Worm (Caenorhabditis elegans) whole organism, L3 larva: ENCODE data around the gene ZK1236.5.

Experiments
- R02D3.7 ChIP-seq: fragments of 150-350 bp; optimal IDR thresholded peaks from 2 replicates; lab custom pipeline; 2014; ENCODE audit warnings: missing biosample characterization, missing genetic modification characterization
- ZK546.5 ChIP-seq: sonication (generic microtip); optimal IDR thresholded peaks from 2 replicates; lab custom pipeline; 2017; ENCODE audit warnings: missing biosample characterization, missing genetic modification characterization
- aly-2 ChIP-seq: fragments of 150-350 bp; optimal IDR thresholded peaks from 2 replicates; lab custom pipeline; 2014; ENCODE audit warnings: missing biosample characterization, missing genetic modification characterization
- ama-1 ChIP-seq: fragments of 150-350 bp; optimal IDR thresholded peaks from 2 replicates; lab custom pipeline; 2018
- ceh-16 ChIP-seq: sonication (generic microtip); optimal IDR thresholded peaks from 2 replicates; lab custom pipeline; 2017; ENCODE audit warnings: missing biosample characterization, missing genetic modification characterization
- ceh-28 ChIP-seq: fragments of 150-350 bp; optimal IDR thresholded peaks from 2 replicates; lab custom pipeline; 2014; ENCODE audit warnings: missing biosample characterization, missing genetic modification reagents, missing genetic modification characterization
- ceh-82 ChIP-seq: fragments of 150-350 bp; optimal IDR thresholded peaks from 2 replicates; lab custom pipeline; 2014; ENCODE audit warnings: missing biosample characterization, missing genetic modification characterization
- ceh-9 ChIP-seq: sonication (generic microtip); optimal IDR thresholded peaks from 2 replicates; lab custom pipeline; 2018; ENCODE audit warnings: missing biosample characterization, missing genetic modification characterization
- egl-27 ChIP-seq: sonication (generic microtip); optimal IDR thresholded peaks from 4 replicates; lab custom pipeline; 2017; ENCODE audit warnings: missing biosample characterization, missing genetic modification reagents, missing genetic modification characterization
- egl-5 ChIP-seq: fragments of 150-350 bp; optimal IDR thresholded peaks from 2 replicates; lab custom pipeline; 2017; ENCODE audit warnings: missing biosample characterization, missing genetic modification reagents, missing genetic modification characterization, inconsistent platforms
- elt-1 ChIP-seq: fragments of 150-350 bp; optimal IDR thresholded peaks from 2 replicates; lab custom pipeline; 2014; ENCODE audit warnings: missing biosample characterization, missing genetic modification characterization
- elt-2 ChIP-seq: sonication (generic microtip); optimal IDR thresholded peaks from 2 replicates; lab custom pipeline; 2016; ENCODE audit warnings: missing genetic modification reagents, mild to moderate bottlenecking, missing genetic modification characterization, missing compliant biosample characterization
- elt-3 ChIP-seq, 3 experiments: fragments of 150-350 bp in 1 of 3; sonication (generic microtip) in 2 of 3; optimal IDR thresholded peaks; 2 replicates in 2 of 3; 4 replicates in 1 of 3; lab custom pipeline; 2014 to 2017; ENCODE audit warnings: missing biosample characterization in 3 of 3, missing genetic modification characterization in 3 of 3
- fkh-10 ChIP-seq: sonication (generic microtip); optimal IDR thresholded peaks from 2 replicates; lab custom pipeline; 2017; ENCODE audit warnings: missing biosample characterization, missing genetic modification reagents, missing genetic modification characterization
- fkh-2 ChIP-seq: fragments of 150-350 bp; optimal IDR thresholded peaks from 2 replicates; lab custom pipeline; 2014; ENCODE audit warnings: missing biosample characterization, missing genetic modification reagents, missing genetic modification characterization
- fos-1 ChIP-seq: fragments of 150-350 bp; optimal IDR thresholded peaks from 2 replicates; lab custom pipeline; 2014; ENCODE audit warnings: missing biosample characterization, missing genetic modification characterization
- hmg-11 ChIP-seq: sonication (generic microtip); optimal IDR thresholded peaks from 2 replicates; lab custom pipeline; 2016; ENCODE audit warnings: missing genetic modification characterization, missing compliant biosample characterization
- jun-1 ChIP-seq: fragments of 150-350 bp; optimal IDR thresholded peaks from 2 replicates; lab custom pipeline; 2014; ENCODE audit warnings: missing biosample characterization, missing genetic modification reagents, missing genetic modification characterization
- lin-15B ChIP-seq: fragments of 150-350 bp; optimal IDR thresholded peaks from 2 replicates; lab custom pipeline; 2014; ENCODE audit warnings: missing biosample characterization, missing genetic modification characterization
- lin-39 ChIP-seq: fragments of 150-350 bp; optimal IDR thresholded peaks from 2 replicates; lab custom pipeline; 2018; ENCODE audit warnings: missing biosample characterization, missing genetic modification reagents, missing genetic modification characterization
- lsy-12 ChIP-seq: sonication (generic microtip); optimal IDR thresholded peaks from 2 replicates; lab custom pipeline; 2016; ENCODE audit warnings: mild to moderate bottlenecking, missing genetic modification characterization, missing compliant biosample characterization
- mdl-1 ChIP-seq: fragments of 150-350 bp; optimal IDR thresholded peaks from 2 replicates; lab custom pipeline; 2014; ENCODE audit warnings: missing biosample characterization, missing genetic modification characterization
- mml-1 ChIP-seq: fragments of 150-350 bp; sonication (generic microtip); optimal IDR thresholded peaks from 3 replicates; lab custom pipeline; 2014; ENCODE audit warnings: missing biosample characterization, missing genetic modification characterization
- nfya-1 ChIP-seq: sonication (generic microtip); optimal IDR thresholded peaks from 2 replicates; lab custom pipeline; 2017; ENCODE audit warnings: missing genetic modification characterization, mild to moderate bottlenecking, missing compliant biosample characterization, antibody characterized with exemption, moderate library complexity; ENCODE audit not compliant: insufficient read depth
- nhr-11 ChIP-seq: fragments of 150-350 bp; optimal IDR thresholded peaks from 2 replicates; lab custom pipeline; 2014; ENCODE audit warnings: missing biosample characterization, missing genetic modification characterization
- nhr-12 ChIP-seq: fragments of 150-350 bp; optimal IDR thresholded peaks from 2 replicates; lab custom pipeline; 2014; ENCODE audit warnings: missing biosample characterization, missing genetic modification characterization
- nhr-237 ChIP-seq: fragments of 150-350 bp; optimal IDR thresholded peaks from 2 replicates; lab custom pipeline; 2014; ENCODE audit warnings: missing biosample characterization, missing genetic modification characterization
- nhr-25 ChIP-seq: sonication (generic microtip); optimal IDR thresholded peaks from 2 replicates; lab custom pipeline; 2017; ENCODE audit warnings: missing biosample characterization, missing genetic modification characterization
- nhr-28 ChIP-seq: fragments of 150-350 bp; optimal IDR thresholded peaks from 2 replicates; lab custom pipeline; 2014; ENCODE audit warnings: missing biosample characterization, missing genetic modification characterization
- nhr-43 ChIP-seq: sonication (generic microtip); optimal IDR thresholded peaks from 2 replicates; lab custom pipeline; 2016; ENCODE audit warnings: mild to moderate bottlenecking, missing genetic modification characterization, missing compliant biosample characterization; ENCODE audit not compliant: poor library complexity, severe bottlenecking
- nhr-67 ChIP-seq: fragments of 150-350 bp; optimal IDR thresholded peaks from 2 replicates; lab custom pipeline; 2014; ENCODE audit warnings: missing biosample characterization, missing genetic modification characterization
- nhr-76 ChIP-seq: fragments of 150-350 bp; sonication (generic microtip); optimal IDR thresholded peaks from 5 replicates; lab custom pipeline; 2014; ENCODE audit warnings: missing biosample characterization, missing genetic modification characterization
- nhr-77 ChIP-seq: fragments of 150-350 bp; optimal IDR thresholded peaks from 2 replicates; lab custom pipeline; 2014; ENCODE audit warnings: missing biosample characterization, missing genetic modification characterization
- pha-4 ChIP-seq: fragments of 150-350 bp; optimal IDR thresholded peaks from 2 replicates; lab custom pipeline; 2014; ENCODE audit warnings: missing biosample characterization, missing genetic modification reagents, missing genetic modification characterization
- pqm-1 ChIP-seq: fragments of 150-350 bp; optimal IDR thresholded peaks from 2 replicates; lab custom pipeline; 2017; ENCODE audit warnings: missing biosample characterization, missing genetic modification characterization, inconsistent platforms
- sea-2 ChIP-seq: fragments of 150-350 bp; sonication (generic microtip); optimal IDR thresholded peaks from 4 replicates; lab custom pipeline; 2014; ENCODE audit warnings: missing biosample characterization, missing genetic modification reagents, missing genetic modification characterization
- skn-1 ChIP-seq: fragments of 150-350 bp; optimal IDR thresholded peaks from 2 replicates; lab custom pipeline; 2014; ENCODE audit warnings: missing biosample characterization, missing genetic modification characterization
- snpc-4 ChIP-seq: fragments of 150-350 bp; optimal IDR thresholded peaks from 2 replicates; lab custom pipeline; 2014; ENCODE audit warnings: missing biosample characterization, missing genetic modification characterization
- tbx-2 ChIP-seq: sonication (generic microtip); optimal IDR thresholded peaks from 2 replicates; lab custom pipeline; 2016; ENCODE audit warnings: mild to moderate bottlenecking, missing genetic modification characterization, missing compliant biosample characterization
- unc-39 ChIP-seq: sonication (generic microtip); optimal IDR thresholded peaks from 4 replicates; lab custom pipeline; 2017; ENCODE audit warnings: missing biosample characterization, missing genetic modification characterization
- unc-62 ChIP-seq: fragments of 150-350 bp; sonication (generic microtip); optimal IDR thresholded peaks from 4 replicates; lab custom pipeline; 2014; ENCODE audit warnings: missing biosample characterization, missing genetic modification reagents, missing genetic modification characterization
- zag-1 ChIP-seq: fragments of 150-350 bp; optimal IDR thresholded peaks from 2 replicates; lab custom pipeline; 2014; ENCODE audit warnings: missing biosample characterization, missing genetic modification characterization
- ztf-11 ChIP-seq: fragments of 150-350 bp; optimal IDR thresholded peaks from 2 replicates; lab custom pipeline; 2014; ENCODE audit warnings: missing biosample characterization, missing genetic modification characterization
- ztf-4 ChIP-seq: fragments of 150-350 bp; optimal IDR thresholded peaks from 2 replicates; lab custom pipeline; 2014; ENCODE audit warnings: missing biosample characterization, missing genetic modification characterization

The ZK1236.5 gene

DNA sequence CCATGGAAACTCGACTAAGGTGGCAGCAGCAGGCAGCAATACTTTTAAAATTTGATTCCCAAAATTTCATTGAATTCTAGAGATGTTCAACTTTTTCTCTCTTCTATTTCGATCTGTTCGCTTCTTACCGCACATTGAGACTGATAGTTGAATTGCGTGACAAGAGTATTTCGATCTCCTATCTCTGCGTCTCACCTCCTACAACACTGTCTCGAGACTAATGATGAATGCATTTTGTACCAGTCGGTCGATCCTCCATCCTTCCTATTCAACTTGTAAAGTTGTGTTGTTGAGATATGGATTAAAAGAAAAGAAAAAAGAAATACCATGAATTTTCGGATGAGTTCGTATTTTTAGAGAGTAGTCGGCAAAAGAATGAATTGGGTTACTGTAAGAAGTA is 19.2 kb upstream of the ZK1236.5 start:
- TF ChIP-seq ama-1 (lab: Kevin White, UChicago) (no peak), lin-39 (peak; percentile 52), ceh-16 (no peak), ztf-4 (tag; lab: Kevin White, UChicago) (no peak), nhr-237 (no peak), hmg-11 (no peak), aly-2 (tag; lab: Kevin White, UChicago) (no peak), nfya-1 (tag; lab: Kevin White, UChicago) (no peak)

ce11 chrIII:8450494-8450893 is 18.5 kb upstream of the ZK1236.5 start:
- TF ChIP-seq hmg-11 (no peak), pqm-1 (tag; lab: Kevin White, UChicago) (no peak), nhr-12 (tag; lab: Kevin White, UChicago) (no peak), egl-5 (no peak), zag-1 (no peak), pha-4 (tag; lab: Kevin White, UChicago) (peak; percentile 67), mdl-1 (tag; lab: Kevin White, UChicago) (no peak), lin-39 (peak; percentile 57)

DNA sequence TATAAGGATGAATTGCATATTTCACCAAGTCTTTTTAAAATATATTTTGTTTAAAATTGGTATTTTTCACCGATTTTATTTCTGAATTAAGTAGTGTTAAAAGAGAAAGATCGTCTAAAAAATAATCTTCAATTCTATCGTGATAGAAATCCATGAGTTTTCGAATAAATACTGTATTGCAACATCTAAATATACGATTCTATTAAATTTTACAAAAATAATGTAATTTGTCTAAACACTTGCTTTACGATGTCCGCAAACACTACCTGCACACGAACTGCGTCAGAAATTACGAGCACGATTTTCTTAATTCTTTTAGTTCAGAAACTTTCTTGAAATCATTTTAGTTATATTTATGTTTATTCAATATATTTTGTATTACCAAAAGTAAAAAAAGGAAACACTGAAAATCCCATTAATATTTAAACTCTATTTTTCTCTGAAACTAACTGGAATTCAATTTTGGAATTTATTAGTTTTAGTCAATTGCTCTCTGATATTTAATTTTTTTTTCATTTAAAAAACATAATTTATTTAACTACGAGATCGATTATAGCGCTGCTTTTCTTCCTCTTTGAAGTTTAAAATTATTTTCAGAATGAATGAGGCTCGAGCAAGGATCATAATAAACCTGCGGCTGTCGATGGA is 17.3 kb upstream of the ZK1236.5 start, which contains the start of gene mrpl-32:
TSS of gene mrpl-32 (plus strand) at position 598 of the 648 bp plus-strand sequence.
- peak; percentile 82 for TF ChIP-seq ama-1 (lab: Kevin White, UChicago)
- peak; percentile 24 for TF ChIP-seq elt-2 (tag; lab: Kevin White, UChicago)
- no peak for TF ChIP-seq egl-5
- TF ChIP-seq pha-4 (tag; lab: Kevin White, UChicago), result peak; percentile 51
- TF ChIP-seq nfya-1 (tag; lab: Kevin White, UChicago), result peak; percentile 12

DNA sequence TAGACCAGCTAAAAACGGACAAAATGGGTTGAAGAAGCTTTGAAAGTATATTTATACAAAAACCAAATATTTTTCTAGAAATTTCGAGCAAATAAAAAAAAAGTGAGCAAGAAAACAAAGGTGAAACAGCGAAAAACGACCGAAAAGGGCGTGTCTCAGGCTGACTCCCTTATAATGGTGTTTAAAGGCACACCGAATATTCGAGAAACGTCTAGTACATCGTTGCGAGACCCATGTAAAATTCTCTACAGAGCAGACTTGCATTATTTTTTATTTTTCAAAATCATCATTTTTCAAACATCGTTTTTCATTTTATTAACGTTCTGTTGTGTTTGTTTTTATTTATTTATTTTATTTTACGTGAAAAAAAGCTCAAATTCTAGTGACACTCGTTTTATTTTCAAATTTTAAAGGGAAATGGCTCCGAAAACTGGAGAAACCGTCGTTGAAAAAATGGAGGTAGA is 15.0 kb upstream of the ZK1236.5 start, which contains the start of gene rpn-3:
TSS of gene rpn-3 (plus strand) at position 414 of the 464 bp plus-strand sequence.
- TF ChIP-seq lsy-12 (tag; lab: Kevin White, UChicago), result peak; percentile 98
- peak; percentile 56 for TF ChIP-seq egl-27 (tag; lab: Kevin White, UChicago)
- peak; percentile 80 for TF ChIP-seq egl-5
- TF ChIP-seq unc-39 (tag; lab: Kevin White, UChicago), result no peak
- TF ChIP-seq lin-15B (tag; lab: Kevin White, UChicago), result peak; percentile 99
- TF ChIP-seq ZK546.5 (tag; lab: Kevin White, UChicago), result peak; percentile 43
- peak; percentile 85 for TF ChIP-seq nhr-77 (tag; lab: Kevin White, UChicago)
- TF ChIP-seq ceh-28 (tag; lab: Kevin White, UChicago), result peak; percentile 85
- peak; percentile 83 for TF ChIP-seq snpc-4 (tag; lab: Kevin White, UChicago)
- peak; percentile 47 for TF ChIP-seq nhr-28 (tag; lab: Kevin White, UChicago)
- no peak for TF ChIP-seq zag-1
- peak; percentile 82 for TF ChIP-seq tbx-2
- TF ChIP-seq R02D3.7 (tag; lab: Kevin White, UChicago), result peak; percentile 88
- TF ChIP-seq mdl-1 (tag; lab: Kevin White, UChicago), result no peak
- TF ChIP-seq ceh-16, result peak; percentile 45
- TF ChIP-seq elt-1 (tag; lab: Kevin White, UChicago), result peak; percentile 60
- TF ChIP-seq nhr-67, result no peak
- no peak for TF ChIP-seq unc-62 (GFP tag; lab: Kevin White, UChicago)
- peak; percentile 95 for TF ChIP-seq hmg-11
- TF ChIP-seq ceh-9 (tag; lab: Kevin White, UChicago), result no peak
- TF ChIP-seq fos-1 (tag; lab: Kevin White, UChicago), result peak; percentile 51
- no peak for TF ChIP-seq aly-2 (tag; lab: Kevin White, UChicago)
- TF ChIP-seq ztf-11 (tag; lab: Kevin White, UChicago), result no peak
- peak; percentile 59 for TF ChIP-seq mml-1 (tag; lab: Kevin White, UChicago)
- peak; percentile 94 for TF ChIP-seq nhr-43 (tag; lab: Kevin White, UChicago)
- peak; percentile 70 for TF ChIP-seq elt-2 (tag; lab: Kevin White, UChicago)
- TF ChIP-seq skn-1 (tag; lab: Kevin White, UChicago), result peak; percentile 100
- peak; percentile 98 for TF ChIP-seq nfya-1 (tag; lab: Kevin White, UChicago)
- peak; percentile 95 for TF ChIP-seq jun-1 (tag; lab: Kevin White, UChicago)
- TF ChIP-seq nhr-11 (tag; lab: Kevin White, UChicago), result peak; percentile 92
- peak; percentile 93 for TF ChIP-seq ama-1 (lab: Kevin White, UChicago)
- TF ChIP-seq ceh-82 (tag; lab: Kevin White, UChicago), result peak; percentile 72
- TF ChIP-seq nhr-76 (tag; lab: Kevin White, UChicago), result peak; percentile 79
- peak; percentile 91 for TF ChIP-seq pqm-1 (tag; lab: Kevin White, UChicago)
- peak; percentile 95 for TF ChIP-seq nhr-25 (tag; lab: Kevin White, UChicago)
- peak; percentile 93 for TF ChIP-seq lin-39
- TF ChIP-seq fkh-10 (GFP tag; lab: Kevin White, UChicago), result peak; percentile 94
- TF ChIP-seq fkh-2 (tag; lab: Kevin White, UChicago), result peak; percentile 70
- TF ChIP-seq nhr-237, result no peak
- peak; percentile 65 for TF ChIP-seq ztf-4 (tag; lab: Kevin White, UChicago)
- peak; percentile 100 for TF ChIP-seq pha-4 (tag; lab: Kevin White, UChicago)
- TF ChIP-seq elt-3 (tag; optimal IDR thresholded peaks at IDR 0.05; lab: Kevin White, UChicago), result peak in 1 of 3 experiments; percentile 19
- TF ChIP-seq sea-2 (GFP tag; lab: Kevin White, UChicago), result peak; percentile 98
